Worm (Caenorhabditis elegans): ENCODE data around the gene copb-1.

DNA sequence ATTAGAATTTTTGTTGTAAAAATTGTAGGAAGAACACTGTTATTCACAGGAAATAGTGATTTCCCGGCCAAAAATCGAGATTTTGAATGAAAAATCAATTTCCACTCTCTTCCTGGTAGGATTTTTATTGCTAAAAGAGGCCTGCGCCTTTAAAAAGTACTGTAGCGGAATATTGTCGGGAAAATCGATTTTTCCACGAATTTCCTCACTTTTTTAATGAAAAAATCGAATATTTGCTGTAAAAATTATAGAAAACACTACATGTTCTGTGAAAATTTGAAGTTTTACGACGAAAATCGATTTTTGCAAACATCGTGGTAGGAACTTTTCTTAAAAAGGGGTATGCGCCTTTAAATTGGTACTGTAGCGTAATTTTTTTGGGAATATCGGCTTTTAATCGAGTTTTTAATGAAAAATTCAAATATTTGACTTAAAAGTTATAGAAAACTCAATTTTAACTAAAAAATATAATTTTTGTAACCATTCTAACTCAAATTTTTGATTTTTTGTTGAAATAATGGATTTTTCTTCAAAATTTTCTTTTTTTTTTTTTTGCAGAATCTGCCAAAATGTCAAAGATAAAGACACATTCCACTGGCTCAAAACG is 22.2 kb upstream of the copb-1 start, which contains the start of gene lin-8:
- peak; percentile 54 for TF ChIP-seq athp-1 (tag; optimal IDR thresholded peaks at IDR 0.05)
- no peak for TF ChIP-seq ztf-26 (tag; optimal IDR thresholded peaks at IDR 0.05)

Measured in whole organism, young adult.